Fruit fly (Drosophila melanogaster) whole organism, pupa: ENCODE measurements around the gene Prp18.

Experiments used
- CG10348 ChIP-seq: fragments of 200-800 bp; sonication (Bioruptor generic); IDR thresholded peaks from 2 replicates; pipeline ENCODE4 v1.3.6; 2022; ENCODE audit warnings: missing biosample characterization, missing genetic modification characterization
- CG12605 ChIP-seq: fragments of 200-800 bp; sonication (Bioruptor generic); IDR thresholded peaks from 2 replicates; pipeline ENCODE4 v1.3.6; 2022; ENCODE audit warnings: missing biosample characterization, missing genetic modification characterization
- CG13204 ChIP-seq: fragments of 200-800 bp; sonication (Bioruptor generic); optimal IDR thresholded peaks from 2 replicates; lab custom pipeline; 2018; ENCODE audit warnings: missing biosample characterization, mild to moderate bottlenecking, missing genetic modification characterization, moderate library complexity
- CG14655 ChIP-seq: fragments of 200-800 bp; sonication (Bioruptor generic); optimal IDR thresholded peaks from 3 replicates; lab custom pipeline; 2017; ENCODE audit warnings: mild to moderate bottlenecking, missing biosample characterization, missing genetic modification reagents, missing genetic modification characterization
- CG15710 ChIP-seq: fragments of 200-800 bp; sonication (Bioruptor generic); optimal IDR thresholded peaks from 2 replicates; lab custom pipeline; 2018; ENCODE audit warnings: missing biosample characterization, mild to moderate bottlenecking, missing genetic modification characterization, moderate library complexity
- CG17806 ChIP-seq: fragments of 200-800 bp; sonication (Bioruptor generic); optimal IDR thresholded peaks from 2 replicates; lab custom pipeline; 2018; ENCODE audit warnings: missing biosample characterization, mild to moderate bottlenecking, missing genetic modification characterization, moderate library complexity
- CG32121 ChIP-seq: fragments of 200-800 bp; sonication (Bioruptor generic); IDR thresholded peaks from 2 replicates; pipeline ENCODE4 v1.3.6; 2022; ENCODE audit warnings: missing biosample characterization, missing genetic modification characterization
- CG34367 ChIP-seq: fragments of 200-800 bp; sonication (Bioruptor generic); optimal IDR thresholded peaks from 2 replicates; lab custom pipeline; 2018; ENCODE audit warnings: missing biosample characterization, mild to moderate bottlenecking, missing genetic modification characterization
- CG4496 ChIP-seq: fragments of 200-800 bp; sonication (Bioruptor generic); IDR thresholded peaks from 3 replicates; pipeline ENCODE4 v1.3.6; 2022; ENCODE audit warnings: missing biosample characterization, missing genetic modification characterization
- CG8159 ChIP-seq: fragments of 200-800 bp; sonication (Bioruptor generic); optimal IDR thresholded peaks from 3 replicates; lab custom pipeline; 2018; ENCODE audit warnings: missing biosample characterization, mild to moderate bottlenecking, missing genetic modification characterization, moderate library complexity
- CG8301 ChIP-seq: fragments of 200-800 bp; sonication (Bioruptor generic); optimal IDR thresholded peaks from 2 replicates; lab custom pipeline; 2018; ENCODE audit warnings: missing biosample characterization, mild to moderate bottlenecking, missing genetic modification characterization
- CG9948 ChIP-seq: fragments of 200-800 bp; sonication (Bioruptor generic); optimal IDR thresholded peaks from 2 replicates; lab custom pipeline; 2018; ENCODE audit warnings: missing biosample characterization, mild to moderate bottlenecking, missing genetic modification characterization, moderate library complexity
- D1 ChIP-seq: fragments of 200-800 bp; sonication (Bioruptor generic); optimal IDR thresholded peaks from 2 replicates; lab custom pipeline; 2018; ENCODE audit warnings: missing biosample characterization, mild to moderate bottlenecking, missing genetic modification characterization, moderate library complexity
- EcR ChIP-seq: fragments of 200-800 bp; sonication (Bioruptor generic); optimal IDR thresholded peaks from 3 replicates; lab custom pipeline; 2019; ENCODE audit warnings: missing biosample characterization, missing genetic modification characterization, mild to moderate bottlenecking, moderate library complexity, missing genetic modification reagents
- Ets98B ChIP-seq: fragments of 200-800 bp; sonication (Bioruptor generic); IDR thresholded peaks from 2 replicates; pipeline ENCODE4 v1.3.6; 2022; ENCODE audit warnings: missing biosample characterization, missing genetic modification characterization
- Pif1A ChIP-seq: fragments of 200-800 bp; sonication (Bioruptor generic); optimal IDR thresholded peaks from 3 replicates; lab custom pipeline; 2016; ENCODE audit warnings: missing biosample characterization, missing genetic modification characterization
- Pif1B ChIP-seq: fragments of 200-800 bp; sonication (Bioruptor generic); optimal IDR thresholded peaks from 3 replicates; lab custom pipeline; 2016; ENCODE audit warnings: missing biosample characterization, missing genetic modification characterization
- Snoo ChIP-seq: fragments of 200-800 bp; sonication (Bioruptor generic); optimal IDR thresholded peaks from 3 replicates; lab custom pipeline; 2017; ENCODE audit warnings: missing biosample characterization, mild to moderate bottlenecking, missing genetic modification characterization, inconsistent platforms
- fd96Ca ChIP-seq: fragments of 200-800 bp; sonication (Bioruptor generic); IDR thresholded peaks from 3 replicates; pipeline ENCODE4 v1.3.6; 2022; ENCODE audit warnings: missing biosample characterization, missing genetic modification characterization
- gl ChIP-seq: fragments of 200-800 bp; sonication (Bioruptor generic); optimal IDR thresholded peaks from 2 replicates; lab custom pipeline; 2018; ENCODE audit warnings: missing biosample characterization, mild to moderate bottlenecking, missing genetic modification characterization
- rn ChIP-seq: fragments of 200-800 bp; sonication (Bioruptor generic); IDR thresholded peaks from 2 replicates; pipeline ENCODE4 v1.3.6; 2022; ENCODE audit warnings: missing biosample characterization, missing genetic modification characterization

Gene Prp18

dm6 chr3R:19031210-19031609 is at the start of gene Prp18, which contains the start of gene CG6013:
TSS of gene Prp18 (minus strand) at chr3R:19031271.
TSS of gene CG6013 (plus strand) at chr3R:19031503.
- peak; percentile 59 for TF ChIP-seq CG15710
- TF ChIP-seq CG34367 (tag; lab: Kevin White, UChicago) = peak; percentile 30
- peak; percentile 11 for TF ChIP-seq EcR (GFP tag; lab: Kevin White, UChicago)
- TF ChIP-seq rn (GFP tag; lab: Robert Waterston, UW) = no peak
- TF ChIP-seq CG8159 (tag; lab: Kevin White, UChicago) = peak; percentile 69
- no peak for TF ChIP-seq Pif1B (GFP tag; lab: Kevin White, UChicago)
- TF ChIP-seq CG4496 (GFP tag; lab: Robert Waterston, UW) = no peak
- TF ChIP-seq gl = no peak
- peak; percentile 1 for TF ChIP-seq CG8301 (tag; lab: Kevin White, UChicago)
- 0 out of 2 replicates have a peak, but pooled peaks have one; percentile 18 for TF ChIP-seq Ets98B
- TF ChIP-seq CG17806 (tag; lab: Kevin White, UChicago) = peak; percentile 15
- TF ChIP-seq Snoo (tag; lab: Kevin White, UChicago) = peak; percentile 10
- no peak for TF ChIP-seq fd96Ca (GFP tag; lab: Robert Waterston, UW)
- no peak for TF ChIP-seq D1 (tag; lab: Kevin White, UChicago)
- TF ChIP-seq CG12605 (GFP tag; lab: Robert Waterston, UW) = no peak
- no peak for TF ChIP-seq CG32121 (GFP tag; lab: Robert Waterston, UW)
- TF ChIP-seq CG9948 = peak; percentile 45

DNA sequence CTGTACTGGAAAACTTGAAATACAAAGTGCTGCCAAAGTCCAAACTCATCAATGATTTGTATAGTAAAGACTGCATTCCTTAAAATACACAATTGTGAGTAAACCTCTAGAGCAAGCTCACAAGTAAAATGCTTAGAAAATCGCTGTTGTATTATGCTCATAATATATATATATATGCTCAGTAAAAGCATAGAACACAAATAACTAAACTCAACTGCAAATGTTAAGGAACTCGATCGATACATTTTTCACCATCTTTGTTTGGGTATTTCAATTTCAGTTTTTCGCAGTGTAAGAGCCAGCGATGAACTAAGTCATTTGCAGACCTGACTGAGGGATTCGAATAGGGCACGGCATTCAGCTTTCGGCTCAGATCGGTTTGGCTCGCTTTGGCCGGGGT is 48.1 kb upstream of the Prp18 start:
- TF ChIP-seq CG17806 (tag; lab: Kevin White, UChicago) = peak; percentile 69
- peak; percentile 26 for TF ChIP-seq CG15710
- TF ChIP-seq CG4496 (GFP tag; lab: Robert Waterston, UW) = no peak
- peak; percentile 20 for TF ChIP-seq CG34367 (tag; lab: Kevin White, UChicago)
- TF ChIP-seq fd96Ca (GFP tag; lab: Robert Waterston, UW) = no peak
- TF ChIP-seq Pif1A (GFP tag; lab: Kevin White, UChicago) = peak; percentile 36
- peak; percentile 59 for TF ChIP-seq CG14655 (GFP tag; lab: Kevin White, UChicago)
- TF ChIP-seq CG8159 (tag; lab: Kevin White, UChicago) = peak; percentile 54
- TF ChIP-seq CG8301 (tag; lab: Kevin White, UChicago) = peak; percentile 24
- TF ChIP-seq Pif1B (GFP tag; lab: Kevin White, UChicago) = peak; percentile 36
- TF ChIP-seq Ets98B = no peak
- no peak for TF ChIP-seq Snoo (tag; lab: Kevin White, UChicago)
- peak; percentile 63 for TF ChIP-seq CG9948
- no peak for TF ChIP-seq gl
- TF ChIP-seq, all 21 proteins: peak for 9

DNA sequence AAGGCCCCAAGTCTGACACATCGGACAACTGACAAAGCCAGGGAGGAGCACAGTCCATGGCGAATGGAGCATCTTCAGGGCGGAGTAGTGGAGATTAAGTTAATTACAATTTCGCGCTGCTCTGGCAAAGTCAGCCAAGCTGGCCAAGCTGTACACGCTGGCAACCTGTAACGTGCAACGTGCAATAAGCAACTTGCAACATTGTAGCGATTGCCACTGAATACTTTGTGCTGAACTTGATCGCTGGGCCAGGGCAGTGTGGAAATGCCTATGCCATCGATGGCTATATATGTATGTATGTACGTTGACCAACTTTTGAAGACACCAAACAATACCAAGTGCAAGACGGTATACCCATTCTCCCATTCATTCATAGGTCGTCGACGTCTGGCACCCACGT is 46.8 kb upstream of the Prp18 start:
- TF ChIP-seq gl = no peak
- 0 out of 3 replicates have a peak, but pooled peaks have one; percentile 7 for TF ChIP-seq CG4496 (GFP tag; lab: Robert Waterston, UW)
- TF ChIP-seq CG13204 (GFP tag; lab: Kevin White, UChicago) = no peak
- TF ChIP-seq CG9948 = no peak
- TF ChIP-seq fd96Ca (GFP tag; lab: Robert Waterston, UW) = no peak
- TF ChIP-seq CG17806 (tag; lab: Kevin White, UChicago) = no peak
- TF ChIP-seq CG32121 (GFP tag; lab: Robert Waterston, UW) = no peak
- TF ChIP-seq, all 21 proteins: peak for 1

- TF ChIP-seq fd96Ca (GFP tag; lab: Robert Waterston, UW) (peak; percentile 55; the same call in 1 of the 3 replicates), CG15710 (peak; percentile 46), Snoo (tag; lab: Kevin White, UChicago) (no peak), rn (GFP tag; lab: Robert Waterston, UW) (no peak), CG12605 (GFP tag; lab: Robert Waterston, UW) (peak; percentile 48; the same call in 1 of the 2 replicates), CG8301 (tag; lab: Kevin White, UChicago) (peak; percentile 66), CG32121 (GFP tag; lab: Robert Waterston, UW) (no peak), Pif1B (GFP tag; lab: Kevin White, UChicago) (peak; percentile 39), EcR (GFP tag; lab: Kevin White, UChicago) (no peak), CG8159 (tag; lab: Kevin White, UChicago) (peak; percentile 32), CG14655 (GFP tag; lab: Kevin White, UChicago) (peak; percentile 75), CG13204 (GFP tag; lab: Kevin White, UChicago) (no peak), CG4496 (GFP tag; lab: Robert Waterston, UW) (peak; percentile 60; the same call in 2 of the 3 replicates), Pif1A (GFP tag; lab: Kevin White, UChicago) (peak; percentile 67), CG10348 (GFP tag; lab: Robert Waterston, UW) (no peak), gl (no peak), CG34367 (tag; lab: Kevin White, UChicago) (peak; percentile 7), CG17806 (tag; lab: Kevin White, UChicago) (peak; percentile 59), Ets98B (peak; percentile 55), CG9948 (peak; percentile 49), D1 (tag; lab: Kevin White, UChicago) (no peak)
Observed at dm6 chr3R:19075135-19075534, 44.1 kb upstream of the Prp18 start.

DNA sequence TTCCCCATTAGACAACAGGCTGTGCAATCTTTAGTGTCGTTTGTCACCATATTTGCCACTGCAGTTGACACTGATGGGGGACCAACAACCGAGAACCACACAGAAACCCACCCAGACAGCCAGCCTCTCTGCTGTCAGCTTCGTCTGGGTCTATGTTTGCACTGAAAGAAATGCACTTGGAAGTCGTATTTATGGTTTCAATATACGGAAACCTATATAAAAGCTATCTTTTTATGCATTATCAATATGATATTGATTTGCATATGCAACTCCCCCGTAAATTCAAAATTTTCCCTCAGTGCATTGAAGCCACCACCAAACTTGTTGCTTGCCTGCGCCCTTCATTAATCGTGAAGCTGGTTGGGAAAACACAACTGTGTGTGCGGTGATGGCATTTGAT is 43.1 kb upstream of the Prp18 start:
- TF ChIP-seq fd96Ca (GFP tag; lab: Robert Waterston, UW) = peak; percentile 88
- TF ChIP-seq Pif1A (GFP tag; lab: Kevin White, UChicago) = peak; percentile 78
- TF ChIP-seq CG13204 (GFP tag; lab: Kevin White, UChicago) = no peak
- TF ChIP-seq CG12605 (GFP tag; lab: Robert Waterston, UW) = peak; percentile 67
- TF ChIP-seq gl = peak; percentile 13
- TF ChIP-seq Snoo (tag; lab: Kevin White, UChicago) = peak; percentile 7
- peak; percentile 85 for TF ChIP-seq CG14655 (GFP tag; lab: Kevin White, UChicago)
- peak; percentile 52 for TF ChIP-seq CG8159 (tag; lab: Kevin White, UChicago)
- TF ChIP-seq CG32121 (GFP tag; lab: Robert Waterston, UW) = peak; percentile 62
- TF ChIP-seq EcR (GFP tag; lab: Kevin White, UChicago) = no peak
- peak; percentile 35 for TF ChIP-seq CG34367 (tag; lab: Kevin White, UChicago)
- peak; percentile 71 for TF ChIP-seq Pif1B (GFP tag; lab: Kevin White, UChicago)
- peak; percentile 46; the same call in 1 of the 2 replicates for TF ChIP-seq rn (GFP tag; lab: Robert Waterston, UW)
- peak; percentile 40 for TF ChIP-seq CG15710
- no peak for TF ChIP-seq CG10348 (GFP tag; lab: Robert Waterston, UW)
- TF ChIP-seq CG17806 (tag; lab: Kevin White, UChicago) = peak; percentile 68
- TF ChIP-seq Ets98B = peak; percentile 79
- TF ChIP-seq D1 (tag; lab: Kevin White, UChicago) = no peak
- peak; percentile 76 for TF ChIP-seq CG8301 (tag; lab: Kevin White, UChicago)
- TF ChIP-seq CG9948 = peak; percentile 58
- TF ChIP-seq CG4496 (GFP tag; lab: Robert Waterston, UW) = peak; percentile 91
